Worm (Caenorhabditis elegans) whole organism, midembryonic: ENCODE results near the gene dpm-1.
A peak's percentile ranks its signal among the peaks of the same experiment; 100 is the strongest.

Experiments used
- T22C8.4 ChIP-seq: fragments of 200-800 bp; sonication (Bioruptor generic); IDR thresholded peaks from 2 replicates; pipeline ENCODE4 v1.3.6; 2022; ENCODE audit warnings: missing genetic modification characterization, missing compliant biosample characterization
- cog-1 ChIP-seq: sonication (generic microtip); optimal IDR thresholded peaks from 2 replicates; lab custom pipeline; 2016; ENCODE audit warnings: missing genetic modification characterization, missing compliant biosample characterization
- flt-1 ChIP-seq: fragments of 200-800 bp; sonication (Bioruptor generic); IDR thresholded peaks from 2 replicates; pipeline ENCODE4 v1.3.6; 2022; ENCODE audit warnings: missing genetic modification characterization, missing compliant biosample characterization
- klf-2 ChIP-seq: fragments of 200-800 bp; sonication (Bioruptor generic); conservative IDR thresholded peaks from 2 replicates; pipeline ENCODE4 v1.3.6; 2022; ENCODE audit warnings: missing genetic modification reagents, missing genetic modification characterization, missing compliant biosample characterization
- med-1 ChIP-seq: sonication (generic microtip); optimal IDR thresholded peaks from 2 replicates; lab custom pipeline; 2017; ENCODE audit warnings: missing genetic modification characterization, mild to moderate bottlenecking, missing compliant biosample characterization, antibody characterized with exemption, missing genetic modification reagents; ENCODE audit not compliant: insufficient read depth
- ref-1 ChIP-seq: fragments of 200-800 bp; sonication (Bioruptor generic); conservative IDR thresholded peaks from 2 replicates; pipeline ENCODE4 v1.3.6; 2022; ENCODE audit warnings: missing genetic modification reagents, missing genetic modification characterization, missing compliant biosample characterization
- tab-1 ChIP-seq: fragments of 200-800 bp; sonication (Bioruptor generic); IDR thresholded peaks from 2 replicates; pipeline ENCODE4 v1.3.6; 2022; ENCODE audit warnings: missing genetic modification characterization, missing compliant biosample characterization
- ztf-23 ChIP-seq: fragments of 200-800 bp; sonication (Bioruptor generic); IDR thresholded peaks from 2 replicates; pipeline ENCODE4 v1.3.6; 2022; ENCODE audit warnings: missing genetic modification reagents, missing genetic modification characterization, missing compliant biosample characterization
- ztf-29 ChIP-seq: fragments of 200-800 bp; sonication (Bioruptor generic); IDR thresholded peaks from 2 replicates; pipeline ENCODE4 v1.3.6; 2022; ENCODE audit warnings: missing genetic modification reagents, missing genetic modification characterization, missing compliant biosample characterization

dpm-1 gene

DNA sequence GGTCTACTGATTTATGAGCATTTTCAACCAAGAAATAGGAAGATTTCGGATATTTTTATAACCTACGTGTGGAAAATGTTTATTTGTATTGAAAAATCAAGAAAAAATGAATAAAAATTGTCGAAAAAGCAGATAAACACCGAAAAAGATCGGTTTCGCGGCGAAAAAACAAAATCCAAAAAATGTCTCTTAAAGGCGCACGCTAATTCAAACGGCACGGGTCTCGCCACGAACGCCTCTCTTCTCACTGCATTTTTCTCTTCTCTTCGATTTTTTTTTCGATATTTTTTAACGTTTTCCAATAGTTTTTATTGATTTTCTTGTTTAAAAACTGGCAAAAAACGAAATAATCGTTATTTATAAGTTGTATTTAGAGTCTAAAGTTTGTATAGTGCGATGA, 19.9 kb upstream of the dpm-1 start:
- no peak for TF ChIP-seq tab-1 (GFP tag; lab: Robert Waterston, UW)
- no peak for TF ChIP-seq ztf-29
- no peak for TF ChIP-seq klf-2 (GFP tag; lab: Robert Waterston, UW)
- TF ChIP-seq ztf-23 (GFP tag; lab: Robert Waterston, UW), result no peak
- no peak for TF ChIP-seq cog-1 (tag; lab: Kevin White, UChicago)
- no peak for TF ChIP-seq T22C8.4 (GFP tag; lab: Robert Waterston, UW)
- no peak for TF ChIP-seq flt-1 (GFP tag; lab: Robert Waterston, UW)
- TF ChIP-seq med-1 (GFP tag; lab: Kevin White, UChicago), result no peak
- TF ChIP-seq ref-1, result no peak

DNA sequence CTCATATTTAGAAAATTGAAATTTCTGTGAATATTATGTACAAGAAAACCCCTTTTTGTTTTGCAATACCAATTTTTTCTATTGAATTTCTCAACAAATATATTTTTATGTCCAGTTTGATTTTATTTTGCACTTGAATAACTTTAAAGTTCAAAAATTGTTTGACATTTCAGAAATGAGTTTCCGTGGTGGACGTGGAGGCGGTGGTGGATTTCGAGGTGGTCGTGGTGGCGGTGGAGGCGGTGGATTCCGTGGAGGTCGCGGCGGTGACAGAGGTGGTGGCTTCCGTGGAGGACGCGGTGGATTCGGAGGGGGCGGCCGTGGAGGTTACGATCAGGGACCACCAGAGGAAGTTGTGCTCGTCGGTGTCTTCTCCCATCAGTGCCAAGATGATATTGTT, 19.5 kb upstream of the dpm-1 start, which contains the start of gene garr-1:
Gene garr-1 (plus strand): TSS at position 174 of the 400 bp plus-strand sequence.
- no peak for TF ChIP-seq tab-1 (GFP tag; lab: Robert Waterston, UW)
- TF ChIP-seq cog-1 (tag; lab: Kevin White, UChicago), result no peak

DNA sequence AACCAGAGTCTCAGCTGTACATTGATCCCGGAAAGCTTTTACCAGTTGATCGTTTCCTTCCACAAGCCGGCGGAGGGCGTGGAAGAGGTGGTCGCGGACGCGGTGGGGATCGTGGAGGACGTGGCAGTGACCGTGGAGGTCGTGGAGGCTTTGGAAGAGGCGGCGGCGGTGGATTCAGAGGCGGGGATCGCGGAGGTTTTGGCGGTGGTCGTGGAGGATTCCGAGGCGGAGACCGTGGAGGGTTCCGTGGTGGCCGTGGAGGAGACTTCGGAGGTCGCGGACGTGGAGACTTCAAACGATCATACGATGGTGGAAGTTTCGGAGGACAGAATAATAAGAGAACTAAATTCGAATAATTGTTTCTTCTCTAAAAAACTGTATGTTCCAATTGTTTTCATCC, 18.9 kb upstream of the dpm-1 start:
- TF ChIP-seq med-1 (GFP tag; lab: Kevin White, UChicago), result no peak

DNA sequence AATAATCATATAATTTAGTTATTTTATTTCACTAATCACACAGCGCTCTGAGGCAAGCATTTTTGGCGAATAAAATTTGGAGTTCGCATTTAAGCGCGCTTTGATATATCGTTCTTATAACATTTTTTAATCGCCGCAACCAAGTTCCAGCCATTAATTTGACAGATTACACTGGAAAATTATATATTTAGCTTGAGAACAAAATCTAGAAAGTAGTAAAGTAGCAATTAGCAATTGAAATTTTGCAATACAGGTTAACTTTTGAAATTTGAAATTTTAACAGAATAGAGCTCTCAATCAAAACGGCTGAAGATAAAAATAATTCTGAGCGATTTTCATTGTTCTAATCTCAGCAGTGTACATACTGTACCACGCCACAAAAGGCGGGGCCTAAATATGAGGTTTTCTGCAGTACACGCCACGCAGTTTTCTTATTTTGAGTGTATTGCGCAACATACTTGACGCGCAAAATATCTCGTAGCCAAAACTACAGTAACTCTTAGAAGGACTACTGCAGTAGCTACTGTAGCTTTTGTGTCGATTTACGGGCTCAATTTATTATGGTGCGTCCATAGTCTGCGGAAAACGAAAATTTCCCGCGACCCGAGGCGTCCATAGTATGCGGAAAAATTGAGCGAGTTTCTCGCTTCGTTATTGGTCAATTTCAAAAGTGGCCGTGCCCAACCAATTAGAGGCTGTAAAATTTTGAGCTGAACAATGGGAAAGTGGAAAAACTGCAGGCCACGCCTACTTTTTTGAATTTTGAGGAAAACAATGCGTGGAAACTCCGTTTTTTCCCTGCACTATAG, 18.2 kb upstream of the dpm-1 start:
- no peak for TF ChIP-seq cog-1 (tag; lab: Kevin White, UChicago)
- TF ChIP-seq ztf-29, result no peak
- TF ChIP-seq ztf-23 (GFP tag; lab: Robert Waterston, UW), result no peak
- TF ChIP-seq T22C8.4 (GFP tag; lab: Robert Waterston, UW), result no peak
- no peak for TF ChIP-seq flt-1 (GFP tag; lab: Robert Waterston, UW)
- no peak for TF ChIP-seq med-1 (GFP tag; lab: Kevin White, UChicago)
- no peak for TF ChIP-seq tab-1 (GFP tag; lab: Robert Waterston, UW)
- no peak for TF ChIP-seq ref-1
- TF ChIP-seq klf-2 (GFP tag; lab: Robert Waterston, UW), result no peak

DNA sequence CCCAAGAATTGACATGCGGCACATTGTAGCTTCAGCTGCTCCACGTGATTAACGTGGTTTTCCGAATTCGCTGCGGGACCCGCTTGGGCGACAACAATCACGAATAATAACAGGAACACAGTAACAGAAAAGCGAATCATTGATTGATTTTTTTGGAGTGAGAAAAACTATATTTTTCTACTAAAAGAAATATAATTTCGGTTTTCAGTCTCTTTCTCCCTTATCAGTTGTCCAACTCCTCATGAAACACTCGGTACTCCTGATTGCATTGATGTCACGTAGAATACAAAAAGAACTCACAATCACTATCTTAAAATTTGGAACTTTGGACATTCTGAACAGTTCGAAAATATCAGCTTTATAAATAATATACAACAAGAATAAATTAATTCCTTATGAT, 16.6 kb upstream of the dpm-1 start, which contains the start of gene Y66H1A.5:
Gene Y66H1A.5 (minus strand): TSS at position 265 of the 400 bp plus-strand sequence.
- TF ChIP-seq ztf-23 (GFP tag; lab: Robert Waterston, UW) (no peak), klf-2 (GFP tag; lab: Robert Waterston, UW) (no peak), tab-1 (GFP tag; lab: Robert Waterston, UW) (no peak), med-1 (GFP tag; lab: Kevin White, UChicago) (no peak), ztf-29 (no peak), flt-1 (GFP tag; lab: Robert Waterston, UW) (no peak), ref-1 (no peak), cog-1 (tag; lab: Kevin White, UChicago) (no peak), T22C8.4 (GFP tag; lab: Robert Waterston, UW) (no peak)

DNA sequence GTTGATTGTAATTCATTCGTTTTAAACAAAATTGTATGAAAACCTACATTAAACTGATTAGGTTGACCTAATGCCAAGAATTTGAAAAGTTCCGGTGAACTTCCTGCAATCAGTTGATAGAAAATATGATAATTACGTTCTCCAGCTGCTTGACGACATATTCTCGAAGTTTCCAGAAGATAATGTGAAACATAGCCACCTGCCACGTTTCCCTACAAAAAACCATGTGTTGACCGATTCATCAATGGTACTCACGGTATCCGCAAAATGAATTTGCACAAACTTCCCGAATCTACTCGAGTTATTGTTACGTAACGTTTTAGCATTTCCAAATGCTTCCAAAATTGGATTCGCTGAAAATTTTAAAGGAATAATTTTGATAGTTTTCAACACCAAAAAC, 7.1 kb upstream of the dpm-1 start:
- no peak for TF ChIP-seq ref-1
- TF ChIP-seq tab-1 (GFP tag; lab: Robert Waterston, UW), result no peak

DNA sequence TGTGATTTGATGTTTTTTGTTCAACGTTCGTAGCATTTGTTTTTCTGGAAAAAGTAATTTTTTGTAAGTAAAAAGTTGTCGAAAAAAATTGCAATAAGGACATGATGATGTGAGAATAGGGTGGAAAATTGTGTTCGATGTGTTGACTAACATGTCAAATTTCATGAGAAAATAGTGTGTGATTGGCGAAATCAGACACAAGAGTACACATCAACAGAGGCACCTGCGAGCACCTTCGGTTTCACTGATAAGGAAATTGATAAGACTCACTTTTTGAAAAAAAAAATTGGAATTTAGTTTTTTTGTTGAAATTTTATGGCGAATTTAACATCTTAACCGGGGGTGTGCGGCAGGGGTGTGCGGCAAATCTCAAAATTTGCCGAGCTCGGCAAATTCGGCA, 5.0 kb upstream of the dpm-1 start, which contains the start of gene hum-8:
Gene hum-8 (minus strand): TSS at position 46 of the 400 bp plus-strand sequence.
- TF ChIP-seq tab-1 (GFP tag; lab: Robert Waterston, UW) (no peak), klf-2 (GFP tag; lab: Robert Waterston, UW) (no peak)

DNA sequence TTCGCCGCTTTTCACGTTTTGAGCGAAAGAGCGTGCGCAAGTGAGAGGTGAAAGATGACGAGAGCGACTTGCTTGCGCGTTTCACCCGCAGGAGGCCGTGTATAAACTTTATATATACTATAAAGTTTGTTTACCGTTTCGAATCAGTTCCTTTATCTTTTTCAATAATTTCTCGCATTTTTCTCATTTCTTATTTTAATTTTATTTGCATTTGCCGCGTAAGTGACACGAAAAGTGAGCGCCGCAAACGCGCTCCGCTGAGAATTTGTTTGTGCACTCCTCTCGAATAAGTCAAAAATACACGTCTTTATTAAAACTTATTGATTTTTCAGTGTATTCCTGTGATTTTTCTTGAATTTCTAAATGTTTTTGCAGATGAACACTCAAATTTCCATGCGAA, 1.9 kb upstream of the dpm-1 start, which contains the start of gene mrpl-55:
Gene mrpl-55 (plus strand): TSS at position 364 of the 400 bp plus-strand sequence.
- TF ChIP-seq tab-1 (GFP tag; lab: Robert Waterston, UW) (no peak), T22C8.4 (GFP tag; lab: Robert Waterston, UW) (no peak; the same call in 1 of the 2 replicates), ztf-23 (GFP tag; lab: Robert Waterston, UW) (0 out of 2 replicates have a peak, but pooled peaks have one; percentile 36), klf-2 (GFP tag; lab: Robert Waterston, UW) (no peak), flt-1 (GFP tag; lab: Robert Waterston, UW) (no peak; the same call in 1 of the 2 replicates), ref-1 (no peak), ztf-29 (no peak), cog-1 (tag; lab: Kevin White, UChicago) (peak; percentile 70), med-1 (GFP tag; lab: Kevin White, UChicago) (no peak)

DNA sequence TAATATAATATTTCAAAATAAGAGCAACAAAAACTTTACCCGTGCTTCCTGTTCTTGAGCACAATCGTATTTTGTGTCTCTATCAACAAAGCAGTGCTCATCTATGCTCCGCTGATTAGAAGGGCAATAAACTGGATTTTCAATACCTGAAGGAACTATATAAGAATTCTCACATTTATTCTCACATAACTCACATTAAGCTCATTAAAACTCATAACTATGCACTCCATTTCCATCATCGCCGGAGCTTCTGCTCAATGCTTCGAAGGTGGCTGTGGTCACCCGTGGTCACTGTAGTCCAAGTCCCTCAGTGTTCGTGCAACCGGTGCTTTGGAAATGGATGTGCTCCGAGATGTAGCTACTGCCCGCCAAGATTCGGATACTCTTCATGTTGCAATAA, 9.3 kb downstream of the dpm-1 start, which contains the start of the genes Y66H1A.8 and M04G7.5:
Gene Y66H1A.8 (minus strand): TSS at position 101 of the 400 bp plus-strand sequence.
Gene M04G7.5 (plus strand): TSS at position 258 of the 400 bp plus-strand sequence.
- TF ChIP-seq med-1 (GFP tag; lab: Kevin White, UChicago), result no peak
- no peak for TF ChIP-seq tab-1 (GFP tag; lab: Robert Waterston, UW)
- no peak for TF ChIP-seq cog-1 (tag; lab: Kevin White, UChicago)
- no peak for TF ChIP-seq flt-1 (GFP tag; lab: Robert Waterston, UW)
- TF ChIP-seq ztf-29, result no peak
- no peak for TF ChIP-seq ref-1
- TF ChIP-seq ztf-23 (GFP tag; lab: Robert Waterston, UW), result no peak
- no peak for TF ChIP-seq klf-2 (GFP tag; lab: Robert Waterston, UW)

DNA sequence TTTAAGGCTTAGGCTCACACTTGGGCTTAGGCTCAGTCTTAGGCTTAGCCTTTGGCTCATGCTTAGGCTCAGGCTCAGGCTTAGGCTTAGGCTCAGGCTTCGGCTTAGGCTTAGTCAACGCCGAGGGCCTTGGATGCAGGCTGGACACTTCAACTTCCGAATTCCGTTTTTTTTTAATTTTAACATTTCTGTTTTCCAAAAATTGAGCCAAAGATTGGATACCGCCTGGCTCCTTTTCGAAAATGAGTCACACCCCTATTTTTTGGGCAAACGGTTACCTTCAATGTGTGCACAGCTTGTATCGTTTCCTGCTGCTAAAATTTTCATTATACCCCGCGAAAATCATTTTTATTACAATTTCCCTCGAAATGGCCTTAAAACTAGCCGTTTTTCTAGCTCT, 10.0 kb downstream of the dpm-1 start, which contains the start of gene M04G7.1:
Gene M04G7.1 (plus strand): TSS at position 301 of the 400 bp plus-strand sequence.
- TF ChIP-seq ztf-23 (GFP tag; lab: Robert Waterston, UW) (no peak), klf-2 (GFP tag; lab: Robert Waterston, UW) (no peak), flt-1 (GFP tag; lab: Robert Waterston, UW) (no peak), tab-1 (GFP tag; lab: Robert Waterston, UW) (no peak), ref-1 (no peak), med-1 (GFP tag; lab: Kevin White, UChicago) (no peak)
